Fruit fly (Drosophila melanogaster) whole organism, embryonic: ENCODE results near the gene CG16736.

ENCODE experiments used
- Abd-B ChIP-seq: fragments of 200-800 bp; sonication (Bioruptor generic); optimal IDR thresholded peaks from 2 replicates; lab custom pipeline; 2018; ENCODE audit warnings: missing biosample characterization, mild to moderate bottlenecking, missing genetic modification characterization, moderate library complexity
- Blimp-1 ChIP-seq: fragments of 200-800 bp; sonication (Bioruptor generic); optimal IDR thresholded peaks from 3 replicates; lab custom pipeline; 2018; ENCODE audit warnings: missing biosample characterization, missing genetic modification characterization, mild to moderate bottlenecking, moderate library complexity, missing genetic modification reagents
- CG10274 ChIP-seq: fragments of 200-800 bp; sonication (Bioruptor generic); optimal IDR thresholded peaks from 3 replicates; lab custom pipeline; 2017; ENCODE audit warnings: missing biosample characterization, mild to moderate bottlenecking, missing genetic modification characterization
- CG12659 ChIP-seq: fragments of 200-800 bp; sonication (Bioruptor generic); optimal IDR thresholded peaks from 3 replicates; lab custom pipeline; 2017; ENCODE audit warnings: mild to moderate bottlenecking, missing biosample characterization, missing genetic modification reagents, missing genetic modification characterization
- CG13296 ChIP-seq: fragments of 200-800 bp; sonication (Bioruptor generic); optimal IDR thresholded peaks from 3 replicates; lab custom pipeline; 2018; ENCODE audit warnings: missing biosample characterization, mild to moderate bottlenecking, missing genetic modification characterization
- CG14014 ChIP-seq: fragments of 200-800 bp; sonication (Bioruptor generic); IDR thresholded peaks from 2 replicates; pipeline ENCODE4 v1.3.6; 2022; ENCODE audit warnings: missing biosample characterization, missing genetic modification characterization
- CG1529 ChIP-seq: fragments of 200-800 bp; sonication (Bioruptor generic); optimal IDR thresholded peaks from 3 replicates; lab custom pipeline; 2018; ENCODE audit warnings: missing biosample characterization, missing genetic modification characterization
- CG1603 ChIP-seq: fragments of 200-800 bp; sonication (Bioruptor generic); optimal IDR thresholded peaks from 2 replicates; lab custom pipeline; 2019; ENCODE audit warnings: missing biosample characterization, mild to moderate bottlenecking, missing genetic modification characterization, moderate library complexity
- CG17385 ChIP-seq: fragments of 200-800 bp; sonication (Bioruptor generic); optimal IDR thresholded peaks from 3 replicates; lab custom pipeline; 2018; ENCODE audit warnings: missing biosample characterization, mild to moderate bottlenecking, missing genetic modification characterization
- CG17612 ChIP-seq: fragments of 200-800 bp; sonication (Bioruptor generic); IDR thresholded peaks from 2 replicates; pipeline ENCODE4 v1.3.6; 2022; ENCODE audit warnings: missing biosample characterization, missing genetic modification characterization
- CG18262 ChIP-seq: fragments of 200-800 bp; optimal IDR thresholded peaks from 3 replicates; lab custom pipeline; 2019; ENCODE audit warnings: missing biosample characterization, mild to moderate bottlenecking, missing genetic modification characterization, moderate library complexity
- CG18619 ChIP-seq: fragments of 200-800 bp; sonication (Bioruptor generic); optimal IDR thresholded peaks from 3 replicates; lab custom pipeline; 2017; ENCODE audit warnings: missing biosample characterization, mild to moderate bottlenecking, missing genetic modification characterization
- CG2199 ChIP-seq: fragments of 200-800 bp; sonication (Bioruptor generic); IDR thresholded peaks from 3 replicates; pipeline ENCODE4 v1.3.6; 2022; ENCODE audit warnings: missing biosample characterization, missing genetic modification characterization
- CG2875 ChIP-seq: fragments of 200-800 bp; sonication (Bioruptor generic); optimal IDR thresholded peaks from 2 replicates; lab custom pipeline; 2017; ENCODE audit warnings: missing biosample characterization, mild to moderate bottlenecking, missing genetic modification characterization, missing genetic modification reagents
- CG33557 ChIP-seq: fragments of 200-800 bp; sonication (Bioruptor generic); optimal IDR thresholded peaks from 2 replicates; lab custom pipeline; 2019; ENCODE audit warnings: missing biosample characterization, mild to moderate bottlenecking, missing genetic modification characterization, moderate library complexity
- CG3995 ChIP-seq: fragments of 200-800 bp; sonication (Bioruptor generic); optimal IDR thresholded peaks from 3 replicates; lab custom pipeline; 2016; ENCODE audit warnings: missing biosample characterization, missing genetic modification characterization
- CG4424 ChIP-seq: fragments of 200-800 bp; sonication (Bioruptor generic); optimal IDR thresholded peaks from 3 replicates; lab custom pipeline; 2016; ENCODE audit warnings: missing biosample characterization, missing genetic modification characterization
- CG6254 ChIP-seq: fragments of 200-800 bp; sonication (Bioruptor generic); optimal IDR thresholded peaks from 3 replicates; lab custom pipeline; 2017; ENCODE audit warnings: mild to moderate bottlenecking, missing biosample characterization, missing genetic modification reagents, missing genetic modification characterization
- CG7556 ChIP-seq: fragments of 200-800 bp; sonication (Bioruptor generic); optimal IDR thresholded peaks from 2 replicates; lab custom pipeline; 2017; ENCODE audit warnings: missing biosample characterization, mild to moderate bottlenecking, missing genetic modification characterization
- CG7839 ChIP-seq: fragments of 200-800 bp; sonication (Bioruptor generic); optimal IDR thresholded peaks from 3 replicates; lab custom pipeline; 2018; ENCODE audit warnings: missing biosample characterization, mild to moderate bottlenecking, missing genetic modification characterization, moderate library complexity
- CG8765 ChIP-seq: fragments of 200-800 bp; sonication (Bioruptor generic); IDR thresholded peaks from 2 replicates; pipeline ENCODE4 v1.3.6; 2022; ENCODE audit warnings: missing biosample characterization, missing genetic modification characterization
- CG8924 ChIP-seq: fragments of 200-800 bp; optimal IDR thresholded peaks from 3 replicates; lab custom pipeline; 2019; ENCODE audit warnings: missing biosample characterization, mild to moderate bottlenecking, missing genetic modification characterization, moderate library complexity
- CG8944 ChIP-seq: fragments of 200-800 bp; sonication (Bioruptor generic); optimal IDR thresholded peaks from 3 replicates; lab custom pipeline; 2016; ENCODE audit warnings: missing biosample characterization, missing genetic modification characterization
- CG9817 ChIP-seq: fragments of 200-800 bp; sonication (Bioruptor generic); optimal IDR thresholded peaks from 2 replicates; lab custom pipeline; 2018; ENCODE audit warnings: missing biosample characterization, mild to moderate bottlenecking, missing genetic modification characterization, moderate library complexity
- CG9876 ChIP-seq: fragments of 200-800 bp; sonication (Bioruptor generic); optimal IDR thresholded peaks from 2 replicates; lab custom pipeline; 2016; ENCODE audit warnings: missing biosample characterization, missing genetic modification characterization
- CHES-1-like ChIP-seq: fragments of 200-800 bp; sonication (Bioruptor generic); optimal IDR thresholded peaks from 2 replicates; lab custom pipeline; 2016; ENCODE audit warnings: missing biosample characterization, missing genetic modification characterization
- D ChIP-seq, 2 experiments: fragments of 200-800 bp in 1 of 2; fragments of >200 bp in 1 of 2; sonication (Bioruptor generic) in 1 of 2; optimal IDR thresholded peaks; 2 replicates in 1 of 2; 3 replicates in 1 of 2; lab custom pipeline; 2017; ENCODE audit warnings: mild to moderate bottlenecking in 1 of 2, missing biosample characterization in 1 of 2, missing genetic modification characterization in 1 of 2, missing genetic modification reagents in 1 of 2
- Hand ChIP-seq: fragments of 200-800 bp; sonication (Bioruptor generic); optimal IDR thresholded peaks from 2 replicates; lab custom pipeline; 2017; ENCODE audit warnings: mild to moderate bottlenecking, missing biosample characterization, missing genetic modification reagents, missing genetic modification characterization
- Lhr ChIP-seq: fragments of 200-800 bp; sonication (Bioruptor generic); optimal IDR thresholded peaks from 3 replicates; lab custom pipeline; 2017; ENCODE audit warnings: mild to moderate bottlenecking, missing biosample characterization, missing genetic modification reagents, missing genetic modification characterization
- Med ChIP-seq: fragments of 200-800 bp; sonication (Bioruptor generic); peaks from one replicate; lab custom pipeline; 2016; ENCODE audit warnings: missing biosample characterization, missing genetic modification characterization, mild to moderate bottlenecking, inconsistent platforms, moderate library complexity
- Optix ChIP-seq: fragments of 200-800 bp; sonication (Bioruptor generic); IDR thresholded peaks from 3 replicates; pipeline ENCODE4 v1.3.6; 2022; ENCODE audit warnings: missing biosample characterization, missing genetic modification characterization
- Pdp1 ChIP-seq, 2 experiments: fragments of 200-800 bp; sonication (Bioruptor generic); optimal IDR thresholded peaks; 3 replicates each; lab custom pipeline; 2016; ENCODE audit warnings: missing biosample characterization in 2 of 2, missing genetic modification characterization in 2 of 2, mild to moderate bottlenecking in 1 of 2, moderate library complexity in 1 of 2
- Rx ChIP-seq: fragments of 200-800 bp; sonication (Bioruptor generic); IDR thresholded peaks from 2 replicates; pipeline ENCODE4 v1.3.6; 2022; ENCODE audit warnings: missing biosample characterization, missing genetic modification characterization
- abd-A ChIP-seq: fragments of 200-800 bp; sonication (Bioruptor generic); optimal IDR thresholded peaks from 3 replicates; lab custom pipeline; 2019; ENCODE audit warnings: missing biosample characterization, mild to moderate bottlenecking, missing genetic modification characterization, moderate library complexity
- bab2 ChIP-seq: fragments of 200-800 bp; sonication (Bioruptor generic); optimal IDR thresholded peaks from 2 replicates; lab custom pipeline; 2016; ENCODE audit warnings: missing biosample characterization, missing genetic modification characterization
- cas ChIP-seq: fragments of 200-800 bp; sonication (Bioruptor generic); IDR thresholded peaks from 2 replicates; pipeline ENCODE4 v1.3.6; 2022; ENCODE audit warnings: missing biosample characterization, missing genetic modification characterization
- chm ChIP-seq: fragments of 200-800 bp; sonication (Bioruptor generic); IDR thresholded peaks from 2 replicates; pipeline ENCODE4 v1.3.6; 2022; ENCODE audit warnings: missing biosample characterization, missing genetic modification characterization
- dati ChIP-seq: fragments of 200-800 bp; sonication (Bioruptor generic); IDR thresholded peaks from 2 replicates; pipeline ENCODE4 v1.3.6; 2022; ENCODE audit warnings: missing biosample characterization, missing genetic modification characterization
- exex ChIP-seq: fragments of 200-800 bp; sonication (Bioruptor generic); optimal IDR thresholded peaks from 4 replicates; lab custom pipeline; 2018; ENCODE audit warnings: missing biosample characterization, mild to moderate bottlenecking, missing genetic modification characterization, moderate library complexity
- gsb-n ChIP-seq: fragments of 200-800 bp; sonication (Bioruptor generic); optimal IDR thresholded peaks from 3 replicates; lab custom pipeline; 2018; ENCODE audit warnings: missing biosample characterization, mild to moderate bottlenecking, missing genetic modification characterization
- kni ChIP-seq: fragments of 200-800 bp; sonication (Bioruptor generic); optimal IDR thresholded peaks from 3 replicates; lab custom pipeline; 2017; ENCODE audit warnings: mild to moderate bottlenecking, missing biosample characterization, missing genetic modification reagents, missing genetic modification characterization
- lola ChIP-seq, 3 experiments: fragments of >200 bp in 2 of 3; fragments of 200-800 bp in 1 of 3; sonication (Bioruptor generic) in 1 of 3; optimal IDR thresholded peaks; 2 replicates each; lab custom pipeline; 2017 to 2019; ENCODE audit warnings: missing biosample characterization in 3 of 3, missing genetic modification characterization in 3 of 3, mild to moderate bottlenecking in 1 of 3, moderate library complexity in 1 of 3
- oc ChIP-seq: fragments of 200-800 bp; sonication (Bioruptor generic); optimal IDR thresholded peaks from 2 replicates; lab custom pipeline; 2018; ENCODE audit warnings: missing biosample characterization, mild to moderate bottlenecking, missing genetic modification characterization, moderate library complexity
- pfk ChIP-seq: fragments of 200-800 bp; sonication (Bioruptor generic); optimal IDR thresholded peaks from 2 replicates; lab custom pipeline; 2018; ENCODE audit warnings: missing biosample characterization, mild to moderate bottlenecking, missing genetic modification characterization, moderate library complexity
- sd ChIP-seq: fragments of 200-800 bp; sonication (Bioruptor generic); optimal IDR thresholded peaks from 3 replicates; lab custom pipeline; 2018; ENCODE audit warnings: missing biosample characterization, mild to moderate bottlenecking, missing genetic modification characterization, moderate library complexity
- tgo ChIP-seq: fragments of 200-800 bp; sonication (Bioruptor generic); IDR thresholded peaks from 3 replicates; pipeline ENCODE4 v1.3.6; 2022; ENCODE audit warnings: missing biosample characterization, missing genetic modification characterization
- toy ChIP-seq: fragments of 200-800 bp; sonication (Bioruptor generic); IDR thresholded peaks from 2 replicates; pipeline ENCODE4 v1.3.6; 2022; ENCODE audit warnings: missing biosample characterization, missing genetic modification characterization
- twi ChIP-seq: fragments of 200-800 bp; optimal IDR thresholded peaks from 2 replicates; lab custom pipeline; 2019; ENCODE audit warnings: missing biosample characterization, mild to moderate bottlenecking, missing genetic modification characterization, moderate library complexity

The CG16736 gene

DNA sequence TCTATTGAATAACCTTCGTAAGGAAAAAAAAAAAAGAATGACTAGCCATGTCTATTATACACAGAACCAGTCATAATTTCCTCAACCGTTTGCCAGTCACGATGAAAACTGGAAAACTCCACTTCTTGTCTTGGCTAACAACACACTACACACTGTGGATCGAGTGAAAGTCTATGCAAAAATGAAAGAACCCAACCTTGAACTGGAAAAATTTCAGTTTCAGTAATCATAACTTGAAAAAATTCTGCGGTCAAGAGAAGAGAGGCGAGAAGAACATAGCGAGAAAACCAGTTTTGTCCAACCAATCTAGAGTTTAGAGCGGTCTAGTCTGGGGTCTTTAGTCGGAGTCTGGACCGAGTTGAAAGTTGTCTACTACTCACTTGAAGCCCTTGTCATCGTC is 39.9 kb downstream of the CG16736 start:
- TF ChIP-seq Blimp-1 (GFP tag; lab: Kevin White, UChicago) = peak; percentile 98
- no peak for TF ChIP-seq sd (tag; lab: Kevin White, UChicago)
- no peak for TF ChIP-seq CG7556 (GFP tag; lab: Kevin White, UChicago)

DNA sequence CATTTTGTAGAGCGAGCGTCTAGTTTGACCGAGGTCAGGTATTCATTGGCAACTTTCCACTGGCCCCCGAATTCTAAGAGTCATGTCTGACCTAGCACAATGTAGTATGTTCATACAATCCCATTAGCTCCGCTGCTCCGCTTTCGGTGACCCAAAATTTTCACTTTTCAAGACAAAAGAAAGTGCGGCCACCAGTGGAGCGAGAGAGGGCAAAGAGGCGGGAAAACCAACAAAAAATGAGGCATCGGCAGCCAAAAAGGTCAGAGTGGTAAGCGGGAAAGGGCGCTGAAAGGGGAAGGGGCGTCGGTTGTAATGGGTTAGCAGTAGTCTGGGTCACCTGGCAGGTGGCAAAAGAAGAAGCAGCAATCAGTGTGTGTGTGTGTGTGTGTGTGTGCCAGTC is 42.0 kb downstream of the CG16736 start:
- peak; percentile 18 for TF ChIP-seq CG1603 (tag; lab: Kevin White, UChicago)
- TF ChIP-seq CG12659 (GFP tag; lab: Kevin White, UChicago) = no peak
- TF ChIP-seq toy (GFP tag; lab: Robert Waterston, UW) = no peak
- TF ChIP-seq CG3995 (GFP tag; lab: Kevin White, UChicago) = no peak
- no peak for TF ChIP-seq CG10274 (GFP tag; lab: Kevin White, UChicago)
- no peak for TF ChIP-seq dati
- TF ChIP-seq gsb-n (tag; lab: Kevin White, UChicago) = peak; percentile 83
- no peak for TF ChIP-seq Hand (GFP tag; lab: Kevin White, UChicago)
- TF ChIP-seq Med (GFP tag; lab: Kevin White, UChicago) = peak; percentile 38
- TF ChIP-seq twi (tag; lab: Kevin White, UChicago) = peak; percentile 0
- TF ChIP-seq lola (GFP tag; optimal IDR thresholded peaks at IDR 0.05; lab: Kevin White, UChicago) = peak in 1 of 3 experiments; percentile 6
- peak; percentile 37 for TF ChIP-seq CG17385 (GFP tag; lab: Kevin White, UChicago)
- no peak for TF ChIP-seq CG7839
- TF ChIP-seq CG8765 (GFP tag; lab: Robert Waterston, UW) = no peak
- no peak for TF ChIP-seq chm (GFP tag; lab: Robert Waterston, UW)
- TF ChIP-seq Optix = no peak
- no peak for TF ChIP-seq CG9817 (tag; lab: Kevin White, UChicago)
- TF ChIP-seq cas = no peak
- no peak for TF ChIP-seq Pdp1 (GFP tag; optimal IDR thresholded peaks at IDR 0.05; lab: Kevin White, UChicago)
- TF ChIP-seq Lhr (GFP tag; lab: Kevin White, UChicago) = no peak
- TF ChIP-seq bab2 (GFP tag; lab: Kevin White, UChicago) = no peak
- no peak for TF ChIP-seq CG17612 (GFP tag; lab: Robert Waterston, UW)
- TF ChIP-seq tgo (GFP tag; lab: Robert Waterston, UW) = no peak
- TF ChIP-seq CG18619 (GFP tag; lab: Kevin White, UChicago) = no peak
- TF ChIP-seq abd-A (tag; lab: Kevin White, UChicago) = no peak
- no peak for TF ChIP-seq exex (tag; lab: Kevin White, UChicago)
- TF ChIP-seq Rx (GFP tag; lab: Robert Waterston, UW) = no peak
- TF ChIP-seq CG6254 (GFP tag; lab: Kevin White, UChicago) = peak; percentile 31
- no peak for TF ChIP-seq Abd-B (GFP tag; lab: Kevin White, UChicago)
- TF ChIP-seq CHES-1-like (GFP tag; lab: Kevin White, UChicago) = no peak
- no peak for TF ChIP-seq CG2199 (GFP tag; lab: Robert Waterston, UW)
- no peak for TF ChIP-seq pfk (GFP tag; lab: Kevin White, UChicago)
- peak; percentile 1 for TF ChIP-seq CG1529 (GFP tag; lab: Kevin White, UChicago)
- peak; percentile 24 for TF ChIP-seq CG2875 (GFP tag; lab: Kevin White, UChicago)
- TF ChIP-seq CG8924 (tag; lab: Kevin White, UChicago) = no peak
- peak; percentile 46 for TF ChIP-seq oc (tag; lab: Kevin White, UChicago)
- no peak for TF ChIP-seq CG8944
- TF ChIP-seq CG4424 = no peak
- TF ChIP-seq CG13296 = no peak
- peak; percentile 84 for TF ChIP-seq CG33557 (GFP tag; lab: Kevin White, UChicago)
- TF ChIP-seq CG14014 (GFP tag; lab: Robert Waterston, UW) = no peak
- peak; percentile 77 for TF ChIP-seq kni (GFP tag; lab: Kevin White, UChicago)
- no peak for TF ChIP-seq D (optimal IDR thresholded peaks at IDR 0.05; lab: Kevin White, UChicago)
- no peak for TF ChIP-seq D (GFP tag; optimal IDR thresholded peaks at IDR 0.05; lab: Kevin White, UChicago)
- TF ChIP-seq CG18262 = peak; percentile 20
- TF ChIP-seq CG9876 (GFP tag; lab: Kevin White, UChicago) = no peak
